Worm (Caenorhabditis elegans): ENCODE measurements around the gene sdc-3.

Gene sdc-3

ce11 chrV:14992627-14993117, 55.3 kb downstream of the sdc-3 start, which contains the start of gene T01C3.3 (continued):
- TF ChIP-seq F10E7.11 (tag; optimal IDR thresholded peaks at IDR 0.05) (no peak), tbx-9 (tag; optimal IDR thresholded peaks at IDR 0.05; ENCODE audit: borderline replicate concordance) (no peak), nhr-80 (tag; optimal IDR thresholded peaks at IDR 0.05) (no peak), F37B4.10 (GFP tag; IDR thresholded peaks at IDR 0.05) (no peak), Y79H2A.3 (GFP tag; conservative IDR thresholded peaks at IDR 0.05) (no peak), F52B5.7 (tag; optimal IDR thresholded peaks at IDR 0.05) (no peak), dpff-1 (tag; optimal IDR thresholded peaks at IDR 0.05) (no peak), athp-1 (tag; optimal IDR thresholded peaks at IDR 0.05) (no peak), lsl-1 (GFP tag; optimal IDR thresholded peaks at IDR 0.05) (peak; percentile 91), F22D6.2 (tag; optimal IDR thresholded peaks at IDR 0.05) (no peak), gei-17 (GFP tag; optimal IDR thresholded peaks at IDR 0.05) (no peak), ceh-91 (GFP tag; IDR thresholded peaks at IDR 0.05) (peak; percentile 92), him-1 (tag; optimal IDR thresholded peaks at IDR 0.05) (no peak), sea-2 (GFP tag; IDR thresholded peaks at IDR 0.05) (no peak), somi-1 (GFP tag; optimal IDR thresholded peaks at IDR 0.05) (no peak), F49E8.2 (tag; optimal IDR thresholded peaks at IDR 0.05; ENCODE audit: insufficient read depth) (peak; percentile 42), hmg-1.2 (GFP tag; IDR thresholded peaks at IDR 0.05) (peak; percentile 52), attf-6 (GFP tag; IDR thresholded peaks at IDR 0.05) (no peak), Y53F4B.3 (GFP tag; IDR thresholded peaks at IDR 0.05) (no peak), snpc-4 (GFP tag; optimal IDR thresholded peaks at IDR 0.05) (peak; percentile 22), snpc-4 (tag; optimal IDR thresholded peaks at IDR 0.05) (peak in 1 of 4 experiments; percentile 10), F57C9.4 (tag; optimal IDR thresholded peaks at IDR 0.05) (no peak), rec-8 (tag; optimal IDR thresholded peaks at IDR 0.05) (no peak), akir-1 (GFP tag; optimal IDR thresholded peaks at IDR 0.05) (no peak), ama-1 (optimal IDR thresholded peaks at IDR 0.05) (no peak), ama-1 (GFP tag; optimal IDR thresholded peaks at IDR 0.05) (no peak), Y56A3A.18 (GFP tag; IDR thresholded peaks at IDR 0.05) (no peak), efl-1 (GFP tag; optimal IDR thresholded peaks at IDR 0.05) (peak; percentile 98), F39B2.1 (GFP tag; IDR thresholded peaks at IDR 0.05) (no peak), bed-2 (GFP tag; IDR thresholded peaks at IDR 0.05) (no peak), mel-28 (tag; optimal IDR thresholded peaks at IDR 0.05; ENCODE audit: borderline replicate concordance) (no peak), ztf-3 (GFP tag; optimal IDR thresholded peaks at IDR 0.05) (no peak), rpc-1 (optimal IDR thresholded peaks at IDR 0.05) (no peak), rpc-1 (tag; optimal IDR thresholded peaks at IDR 0.05) (no peak), madf-6 (GFP tag; IDR thresholded peaks at IDR 0.05) (peak; percentile 96), ceh-27 (GFP tag; optimal IDR thresholded peaks at IDR 0.05) (no peak), cebp-1 (GFP tag; IDR thresholded peaks at IDR 0.05) (no peak), cebp-1 (tag; optimal IDR thresholded peaks at IDR 0.05) (no peak), repo-1 (tag; optimal IDR thresholded peaks at IDR 0.05) (no peak), B0035.1 (tag; optimal IDR thresholded peaks at IDR 0.05) (no peak), hrde-1 (tag; optimal IDR thresholded peaks at IDR 0.05; ENCODE audit: borderline replicate concordance) (no peak), C06A6.2 (GFP tag; conservative IDR thresholded peaks at IDR 0.05) (no peak), zfh-2 (GFP tag; conservative IDR thresholded peaks at IDR 0.05) (no peak), ztf-26 (tag; optimal IDR thresholded peaks at IDR 0.05) (no peak), B0261.1 (tag; optimal IDR thresholded peaks at IDR 0.05) (no peak), aptf-2 (GFP tag; conservative IDR thresholded peaks at IDR 0.05) (no peak), ztf-25 (GFP tag; IDR thresholded peaks at IDR 0.05) (0 out of 2 replicates have a peak, but pooled peaks have one; percentile 24), madf-10 (tag; optimal IDR thresholded peaks at IDR 0.05) (no peak), nhr-27 (tag; optimal IDR thresholded peaks at IDR 0.05) (no peak), nfyb-1 (GFP tag; IDR thresholded peaks at IDR 0.05) (no peak)
